Worm (Caenorhabditis elegans) whole organism, L3 larva: Measurements from ENCODE around the gene grl-26.

ENCODE experiments used
- ZK546.5 ChIP-seq: sonication (generic microtip); optimal IDR thresholded peaks from 2 replicates; lab custom pipeline; 2017; ENCODE audit warnings: missing biosample characterization, missing genetic modification characterization
- ama-1 ChIP-seq: fragments of 150-350 bp; optimal IDR thresholded peaks from 2 replicates; lab custom pipeline; 2018
- ceh-28 ChIP-seq: fragments of 150-350 bp; optimal IDR thresholded peaks from 2 replicates; lab custom pipeline; 2014; ENCODE audit warnings: missing biosample characterization, missing genetic modification reagents, missing genetic modification characterization
- ceh-9 ChIP-seq: sonication (generic microtip); optimal IDR thresholded peaks from 2 replicates; lab custom pipeline; 2018; ENCODE audit warnings: missing biosample characterization, missing genetic modification characterization
- daf-12 ChIP-seq: fragments of 150-350 bp; optimal IDR thresholded peaks from 2 replicates; lab custom pipeline; 2014; ENCODE audit warnings: missing biosample characterization, missing genetic modification reagents, missing genetic modification characterization
- elt-1 ChIP-seq: fragments of 150-350 bp; optimal IDR thresholded peaks from 2 replicates; lab custom pipeline; 2014; ENCODE audit warnings: missing biosample characterization, missing genetic modification characterization
- elt-2 ChIP-seq: sonication (generic microtip); optimal IDR thresholded peaks from 2 replicates; lab custom pipeline; 2016; ENCODE audit warnings: missing genetic modification reagents, mild to moderate bottlenecking, missing genetic modification characterization, missing compliant biosample characterization
- elt-3 ChIP-seq, 3 experiments: fragments of 150-350 bp in 1 of 3; sonication (generic microtip) in 2 of 3; optimal IDR thresholded peaks; 2 replicates in 2 of 3; 4 replicates in 1 of 3; lab custom pipeline; 2014 to 2017; ENCODE audit warnings: missing biosample characterization in 3 of 3, missing genetic modification characterization in 3 of 3
- eor-1 ChIP-seq, 2 experiments: fragments of 150-350 bp; optimal IDR thresholded peaks; 2 replicates each; lab custom pipeline; 2014 to 2018; ENCODE audit warnings: missing biosample characterization in 2 of 2, missing genetic modification characterization in 2 of 2
- fkh-10 ChIP-seq: sonication (generic microtip); optimal IDR thresholded peaks from 2 replicates; lab custom pipeline; 2017; ENCODE audit warnings: missing biosample characterization, missing genetic modification reagents, missing genetic modification characterization
- fkh-2 ChIP-seq: fragments of 150-350 bp; optimal IDR thresholded peaks from 2 replicates; lab custom pipeline; 2014; ENCODE audit warnings: missing biosample characterization, missing genetic modification reagents, missing genetic modification characterization
- fos-1 ChIP-seq: fragments of 150-350 bp; optimal IDR thresholded peaks from 2 replicates; lab custom pipeline; 2014; ENCODE audit warnings: missing biosample characterization, missing genetic modification characterization
- hmg-11 ChIP-seq: sonication (generic microtip); optimal IDR thresholded peaks from 2 replicates; lab custom pipeline; 2016; ENCODE audit warnings: missing genetic modification characterization, missing compliant biosample characterization
- jun-1 ChIP-seq: fragments of 150-350 bp; optimal IDR thresholded peaks from 2 replicates; lab custom pipeline; 2014; ENCODE audit warnings: missing biosample characterization, missing genetic modification reagents, missing genetic modification characterization
- lin-15B ChIP-seq: fragments of 150-350 bp; optimal IDR thresholded peaks from 2 replicates; lab custom pipeline; 2014; ENCODE audit warnings: missing biosample characterization, missing genetic modification characterization
- lin-39 ChIP-seq: fragments of 150-350 bp; optimal IDR thresholded peaks from 2 replicates; lab custom pipeline; 2018; ENCODE audit warnings: missing biosample characterization, missing genetic modification reagents, missing genetic modification characterization
- lsy-12 ChIP-seq: sonication (generic microtip); optimal IDR thresholded peaks from 2 replicates; lab custom pipeline; 2016; ENCODE audit warnings: mild to moderate bottlenecking, missing genetic modification characterization, missing compliant biosample characterization
- mdl-1 ChIP-seq: fragments of 150-350 bp; optimal IDR thresholded peaks from 2 replicates; lab custom pipeline; 2014; ENCODE audit warnings: missing biosample characterization, missing genetic modification characterization
- mml-1 ChIP-seq: fragments of 150-350 bp; sonication (generic microtip); optimal IDR thresholded peaks from 3 replicates; lab custom pipeline; 2014; ENCODE audit warnings: missing biosample characterization, missing genetic modification characterization
- nhr-11 ChIP-seq: fragments of 150-350 bp; optimal IDR thresholded peaks from 2 replicates; lab custom pipeline; 2014; ENCODE audit warnings: missing biosample characterization, missing genetic modification characterization
- nhr-12 ChIP-seq: fragments of 150-350 bp; optimal IDR thresholded peaks from 2 replicates; lab custom pipeline; 2014; ENCODE audit warnings: missing biosample characterization, missing genetic modification characterization
- nhr-25 ChIP-seq: sonication (generic microtip); optimal IDR thresholded peaks from 2 replicates; lab custom pipeline; 2017; ENCODE audit warnings: missing biosample characterization, missing genetic modification characterization
- nhr-43 ChIP-seq: sonication (generic microtip); optimal IDR thresholded peaks from 2 replicates; lab custom pipeline; 2016; ENCODE audit warnings: mild to moderate bottlenecking, missing genetic modification characterization, missing compliant biosample characterization; ENCODE audit not compliant: poor library complexity, severe bottlenecking
- nhr-67 ChIP-seq: fragments of 150-350 bp; optimal IDR thresholded peaks from 2 replicates; lab custom pipeline; 2014; ENCODE audit warnings: missing biosample characterization, missing genetic modification characterization
- nhr-76 ChIP-seq: fragments of 150-350 bp; sonication (generic microtip); optimal IDR thresholded peaks from 5 replicates; lab custom pipeline; 2014; ENCODE audit warnings: missing biosample characterization, missing genetic modification characterization
- pha-4 ChIP-seq: fragments of 150-350 bp; optimal IDR thresholded peaks from 2 replicates; lab custom pipeline; 2014; ENCODE audit warnings: missing biosample characterization, missing genetic modification reagents, missing genetic modification characterization
- pqm-1 ChIP-seq: fragments of 150-350 bp; optimal IDR thresholded peaks from 2 replicates; lab custom pipeline; 2017; ENCODE audit warnings: missing biosample characterization, missing genetic modification characterization, inconsistent platforms
- sea-2 ChIP-seq: fragments of 150-350 bp; sonication (generic microtip); optimal IDR thresholded peaks from 4 replicates; lab custom pipeline; 2014; ENCODE audit warnings: missing biosample characterization, missing genetic modification reagents, missing genetic modification characterization
- skn-1 ChIP-seq: fragments of 150-350 bp; optimal IDR thresholded peaks from 2 replicates; lab custom pipeline; 2014; ENCODE audit warnings: missing biosample characterization, missing genetic modification characterization
- unc-39 ChIP-seq: sonication (generic microtip); optimal IDR thresholded peaks from 4 replicates; lab custom pipeline; 2017; ENCODE audit warnings: missing biosample characterization, missing genetic modification characterization
- unc-62 ChIP-seq: fragments of 150-350 bp; sonication (generic microtip); optimal IDR thresholded peaks from 4 replicates; lab custom pipeline; 2014; ENCODE audit warnings: missing biosample characterization, missing genetic modification reagents, missing genetic modification characterization
- zag-1 ChIP-seq: fragments of 150-350 bp; optimal IDR thresholded peaks from 2 replicates; lab custom pipeline; 2014; ENCODE audit warnings: missing biosample characterization, missing genetic modification characterization
- ztf-11 ChIP-seq: fragments of 150-350 bp; optimal IDR thresholded peaks from 2 replicates; lab custom pipeline; 2014; ENCODE audit warnings: missing biosample characterization, missing genetic modification characterization
- ztf-4 ChIP-seq: fragments of 150-350 bp; optimal IDR thresholded peaks from 2 replicates; lab custom pipeline; 2014; ENCODE audit warnings: missing biosample characterization, missing genetic modification characterization

grl-26 gene

DNA sequence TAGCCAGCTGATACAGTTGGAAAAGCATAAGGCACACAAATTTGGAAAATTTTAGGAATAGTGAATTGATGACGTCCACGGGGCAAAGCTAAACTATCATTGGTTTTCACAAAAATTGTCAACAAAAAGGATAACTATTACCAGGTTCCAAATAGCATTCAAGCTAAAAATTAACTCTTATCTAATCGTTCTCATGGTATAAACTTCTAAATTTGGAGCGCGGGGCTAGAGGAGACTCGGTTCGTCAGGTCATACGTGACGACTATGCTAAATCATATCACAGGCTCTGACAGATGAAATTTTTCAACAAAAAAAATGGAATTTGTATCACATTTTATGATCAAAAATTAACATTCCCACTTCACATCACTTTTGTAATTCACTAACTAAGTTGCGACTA lies 23.4 kb downstream of the grl-26 start:
- TF ChIP-seq eor-1 (tag; optimal IDR thresholded peaks at IDR 0.05; lab: Kevin White, UChicago) (no peak), fkh-10 (GFP tag; lab: Kevin White, UChicago) (no peak), nhr-11 (tag; lab: Kevin White, UChicago) (no peak), mml-1 (tag; lab: Kevin White, UChicago) (no peak), elt-1 (tag; lab: Kevin White, UChicago) (no peak), elt-3 (tag; optimal IDR thresholded peaks at IDR 0.05; lab: Kevin White, UChicago) (no peak), zag-1 (no peak), ceh-9 (tag; lab: Kevin White, UChicago) (no peak), nhr-43 (tag; lab: Kevin White, UChicago) (no peak), fos-1 (tag; lab: Kevin White, UChicago) (no peak), ztf-4 (tag; lab: Kevin White, UChicago) (no peak), ZK546.5 (no peak), sea-2 (GFP tag; lab: Kevin White, UChicago) (no peak), lsy-12 (no peak), elt-2 (tag; lab: Kevin White, UChicago) (no peak), nhr-67 (tag; lab: Kevin White, UChicago) (no peak), ama-1 (lab: Kevin White, UChicago) (no peak), nhr-25 (tag; lab: Kevin White, UChicago) (no peak)
- TF ChIP-seq, all 47 proteins: peak for 0

- TF ChIP-seq unc-39 (tag; lab: Kevin White, UChicago) (no peak), pqm-1 (tag; lab: Kevin White, UChicago) (no peak), eor-1 (tag; optimal IDR thresholded peaks at IDR 0.05; lab: Kevin White, UChicago) (no peak), nhr-25 (tag; lab: Kevin White, UChicago) (no peak), lin-39 (tag; lab: Kevin White, UChicago) (no peak), sea-2 (GFP tag; lab: Kevin White, UChicago) (no peak), elt-1 (tag; lab: Kevin White, UChicago) (no peak), ztf-11 (tag; lab: Kevin White, UChicago) (no peak), hmg-11 (no peak), zag-1 (no peak), lsy-12 (no peak), skn-1 (tag; lab: Kevin White, UChicago) (no peak), ceh-28 (tag; lab: Kevin White, UChicago) (no peak), jun-1 (no peak), fkh-10 (GFP tag; lab: Kevin White, UChicago) (no peak), nhr-12 (tag; lab: Kevin White, UChicago) (no peak), fos-1 (tag; lab: Kevin White, UChicago) (no peak), mdl-1 (no peak), fkh-2 (tag; lab: Kevin White, UChicago) (no peak), unc-62 (GFP tag; lab: Kevin White, UChicago) (no peak)
Observed at ce11 chrIV:298204-298603, 24.4 kb downstream of the grl-26 start, which contains the start of gene pnp-1. Gene pnp-1, minus strand, starts transcription at chrIV:298304.

DNA sequence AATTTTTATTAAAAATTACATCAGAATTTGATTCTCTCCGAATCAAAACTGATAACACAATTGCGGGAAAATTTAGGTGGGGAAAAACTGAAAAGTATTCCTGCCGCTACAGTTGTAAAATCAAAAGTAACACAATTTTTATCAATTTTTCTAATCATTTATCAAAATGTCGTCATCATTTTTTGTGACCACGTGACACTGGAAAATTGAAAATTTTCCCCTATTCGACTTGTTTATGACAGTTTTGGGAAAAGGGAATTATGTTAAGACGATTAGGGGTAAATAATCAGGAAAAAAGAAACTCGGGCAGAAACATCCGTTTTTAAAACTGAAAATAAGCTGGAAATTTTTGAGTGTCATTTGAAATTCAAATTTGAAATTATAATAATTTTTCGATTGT lies 25.8 kb downstream of the grl-26 start:
- TF ChIP-seq skn-1 (tag; lab: Kevin White, UChicago) (peak; percentile 47), pha-4 (tag; lab: Kevin White, UChicago) (peak; percentile 21), daf-12 (no peak), mml-1 (tag; lab: Kevin White, UChicago) (no peak), elt-2 (tag; lab: Kevin White, UChicago) (peak; percentile 95), jun-1 (peak; percentile 67), lin-15B (tag; lab: Kevin White, UChicago) (no peak), pqm-1 (tag; lab: Kevin White, UChicago) (peak; percentile 91)

ce11 chrIV:295734-296201 lies 26.8 kb downstream of the grl-26 start:
- TF ChIP-seq ZK546.5 (no peak), pqm-1 (tag; lab: Kevin White, UChicago) (peak; percentile 79), nhr-76 (tag; lab: Kevin White, UChicago) (no peak), pha-4 (tag; lab: Kevin White, UChicago) (peak; percentile 59), nhr-12 (tag; lab: Kevin White, UChicago) (no peak), skn-1 (tag; lab: Kevin White, UChicago) (peak; percentile 40), elt-2 (tag; lab: Kevin White, UChicago) (peak; percentile 96), jun-1 (peak; percentile 70)
